Worm (Caenorhabditis elegans): Measurements from ENCODE around the gene T13C5.7.

DNA sequence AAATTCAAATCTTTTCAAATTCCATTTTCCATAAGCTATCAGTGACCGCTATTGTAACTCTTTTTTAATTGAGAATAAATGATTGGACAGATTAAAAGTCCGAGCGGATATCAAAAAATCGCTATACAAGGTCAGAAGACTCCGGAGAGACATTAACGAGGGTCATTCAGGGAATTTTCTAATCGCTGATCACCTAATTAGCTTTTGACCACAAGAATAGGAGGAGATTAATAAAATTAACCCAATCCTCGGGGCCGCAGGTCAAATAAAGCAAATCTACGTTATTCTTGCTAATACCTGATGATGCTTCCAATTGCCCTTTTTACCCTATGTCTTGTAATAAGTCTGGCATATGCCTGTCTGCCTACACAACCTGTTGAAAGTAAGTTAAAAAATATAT lies 6.7 kb upstream of the T13C5.7 start, which contains the start of gene T25B2.1:
- TF ChIP-seq pha-4 (tag; optimal IDR thresholded peaks at IDR 0.05) (no peak), unc-39 (tag; optimal IDR thresholded peaks at IDR 0.05) (no peak), unc-62 (GFP tag; optimal IDR thresholded peaks at IDR 0.05) (no peak), ztf-11 (tag; optimal IDR thresholded peaks at IDR 0.05) (no peak), M03D4.4 (tag; optimal IDR thresholded peaks at IDR 0.05) (no peak), ham-2 (GFP tag; optimal IDR thresholded peaks at IDR 0.05) (no peak), elt-3 (tag; optimal IDR thresholded peaks at IDR 0.05) (no peak), nhr-28 (tag; optimal IDR thresholded peaks at IDR 0.05) (no peak), mls-2 (tag; optimal IDR thresholded peaks at IDR 0.05) (no peak)
